Fruit fly (Drosophila melanogaster): ENCODE data around the gene InR.

The InR gene

DNA sequence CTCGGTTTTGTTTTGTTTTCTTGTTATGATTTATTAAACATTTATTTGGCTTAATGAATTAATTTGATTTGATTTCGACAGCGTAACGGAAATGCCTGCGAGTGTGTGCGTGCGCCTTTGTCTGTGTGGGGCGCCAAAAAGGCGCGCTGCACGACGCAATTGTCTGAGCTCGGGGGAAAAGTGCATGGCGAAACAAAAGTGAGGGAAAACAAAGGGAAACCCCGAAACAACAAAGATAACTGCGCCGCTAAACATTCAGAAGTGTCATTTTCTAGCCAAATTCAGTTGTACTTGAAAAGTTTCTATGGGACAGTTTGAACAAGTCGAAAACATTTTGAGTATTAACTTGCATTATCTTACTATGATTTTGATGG, 27.8 kb downstream of the InR start:
- TF ChIP-seq fd96Ca (GFP tag; IDR thresholded peaks at IDR 0.05) (no peak), Pif1A (GFP tag; optimal IDR thresholded peaks at IDR 0.05) (no peak), CG10348 (GFP tag; IDR thresholded peaks at IDR 0.05) (no peak), CG8301 (tag; optimal IDR thresholded peaks at IDR 0.05) (no peak), CG17806 (tag; optimal IDR thresholded peaks at IDR 0.05) (no peak), CG14655 (GFP tag; optimal IDR thresholded peaks at IDR 0.05) (no peak), Pif1B (GFP tag; optimal IDR thresholded peaks at IDR 0.05) (no peak), CG15710 (tag; optimal IDR thresholded peaks at IDR 0.05) (no peak), CG32121 (GFP tag; IDR thresholded peaks at IDR 0.05) (no peak), CG12605 (GFP tag; IDR thresholded peaks at IDR 0.05) (no peak), CG9948 (tag; optimal IDR thresholded peaks at IDR 0.05) (no peak), CG13204 (GFP tag; optimal IDR thresholded peaks at IDR 0.05) (no peak), CG4496 (GFP tag; IDR thresholded peaks at IDR 0.05) (no peak), Snoo (tag; optimal IDR thresholded peaks at IDR 0.05) (no peak)

DNA sequence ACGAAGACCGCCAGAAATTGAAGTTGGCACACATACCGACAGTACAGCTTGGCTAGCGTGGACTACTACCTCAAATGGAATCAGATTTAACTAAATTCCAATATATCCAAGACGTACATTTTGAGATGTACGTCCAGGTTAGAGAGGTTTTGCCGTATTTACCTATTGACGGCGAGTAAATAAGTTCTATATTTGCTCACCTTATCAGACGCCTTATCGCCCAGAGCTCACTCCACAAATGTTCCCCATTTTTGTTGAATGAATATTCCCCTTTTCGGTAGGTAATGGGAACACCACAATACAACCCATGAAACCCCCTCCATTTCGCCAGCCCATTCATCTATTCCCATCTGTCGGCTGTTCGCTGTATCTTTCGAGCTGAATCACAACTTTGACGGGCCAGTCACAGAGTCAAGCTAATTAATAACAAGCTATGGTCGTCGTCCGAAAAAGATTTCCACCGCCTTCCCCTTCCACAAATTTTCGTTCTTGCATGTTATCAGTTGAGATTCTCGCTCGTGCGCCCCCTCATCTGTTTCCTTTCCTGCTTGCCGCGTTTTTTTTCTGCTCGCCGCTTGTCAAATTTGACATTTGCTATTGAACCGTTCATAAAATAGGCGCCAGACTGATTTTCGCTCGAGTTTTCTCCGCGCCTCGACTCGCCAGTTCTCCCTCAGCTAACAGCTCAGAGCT, 28.3 kb downstream of the InR start:
- TF ChIP-seq Pif1B (GFP tag; optimal IDR thresholded peaks at IDR 0.05) (peak; percentile 5), CG12605 (GFP tag; IDR thresholded peaks at IDR 0.05) (no peak), Ets98B (GFP tag; IDR thresholded peaks at IDR 0.05) (peak; percentile 67), D1 (tag; optimal IDR thresholded peaks at IDR 0.05) (no peak), CG32121 (GFP tag; IDR thresholded peaks at IDR 0.05) (peak; percentile 51), CG17806 (tag; optimal IDR thresholded peaks at IDR 0.05) (no peak), CG8159 (tag; optimal IDR thresholded peaks at IDR 0.05) (peak; percentile 35), Pif1A (GFP tag; optimal IDR thresholded peaks at IDR 0.05) (peak; percentile 30), CG4496 (GFP tag; IDR thresholded peaks at IDR 0.05) (peak; percentile 77), CG8301 (tag; optimal IDR thresholded peaks at IDR 0.05) (no peak), CG10348 (GFP tag; IDR thresholded peaks at IDR 0.05) (no peak), CG15710 (tag; optimal IDR thresholded peaks at IDR 0.05) (peak; percentile 5), CG9948 (tag; optimal IDR thresholded peaks at IDR 0.05) (no peak), CG14655 (GFP tag; optimal IDR thresholded peaks at IDR 0.05) (peak; percentile 18), gl (tag; optimal IDR thresholded peaks at IDR 0.05) (peak; percentile 46), CG34367 (tag; optimal IDR thresholded peaks at IDR 0.05) (peak; percentile 30), rn (GFP tag; IDR thresholded peaks at IDR 0.05) (no peak), EcR (GFP tag; optimal IDR thresholded peaks at IDR 0.05) (no peak), Snoo (tag; optimal IDR thresholded peaks at IDR 0.05) (peak; percentile 34), CG13204 (GFP tag; optimal IDR thresholded peaks at IDR 0.05) (peak; percentile 1), fd96Ca (GFP tag; IDR thresholded peaks at IDR 0.05) (peak; percentile 70)

DNA sequence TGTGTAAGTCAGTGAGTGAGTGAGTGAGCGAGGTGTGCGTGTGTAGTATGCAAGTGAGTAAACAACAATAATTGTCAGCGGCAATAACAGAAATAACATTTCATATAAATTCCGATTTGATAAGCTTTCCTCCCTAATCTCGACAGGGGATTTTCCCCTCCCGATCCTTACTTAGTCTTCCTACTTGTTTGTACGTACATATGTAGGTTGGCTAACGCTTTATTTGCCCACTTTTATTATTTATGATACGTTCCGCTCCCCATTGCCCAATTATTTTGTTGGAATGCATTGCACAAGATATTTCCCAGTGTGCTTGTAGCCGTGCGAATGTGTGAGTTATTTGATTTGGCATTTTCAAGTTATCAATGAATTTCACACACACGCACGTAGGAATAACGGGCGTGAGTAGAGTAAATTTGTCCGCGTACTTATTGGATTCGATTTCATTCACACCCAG, 28.9 kb downstream of the InR start:
- no peak for TF ChIP-seq Snoo (tag; optimal IDR thresholded peaks at IDR 0.05)
- no peak for TF ChIP-seq CG34367 (tag; optimal IDR thresholded peaks at IDR 0.05)
- no peak for TF ChIP-seq CG15710 (tag; optimal IDR thresholded peaks at IDR 0.05)
- no peak for TF ChIP-seq Ets98B (GFP tag; IDR thresholded peaks at IDR 0.05)
- no peak for TF ChIP-seq Pif1B (GFP tag; optimal IDR thresholded peaks at IDR 0.05)
- TF ChIP-seq EcR (GFP tag; optimal IDR thresholded peaks at IDR 0.05) = no peak
- no peak; the same call in 1 of the 2 replicates for TF ChIP-seq CG32121 (GFP tag; IDR thresholded peaks at IDR 0.05)
- TF ChIP-seq Pif1A (GFP tag; optimal IDR thresholded peaks at IDR 0.05) = no peak

DNA sequence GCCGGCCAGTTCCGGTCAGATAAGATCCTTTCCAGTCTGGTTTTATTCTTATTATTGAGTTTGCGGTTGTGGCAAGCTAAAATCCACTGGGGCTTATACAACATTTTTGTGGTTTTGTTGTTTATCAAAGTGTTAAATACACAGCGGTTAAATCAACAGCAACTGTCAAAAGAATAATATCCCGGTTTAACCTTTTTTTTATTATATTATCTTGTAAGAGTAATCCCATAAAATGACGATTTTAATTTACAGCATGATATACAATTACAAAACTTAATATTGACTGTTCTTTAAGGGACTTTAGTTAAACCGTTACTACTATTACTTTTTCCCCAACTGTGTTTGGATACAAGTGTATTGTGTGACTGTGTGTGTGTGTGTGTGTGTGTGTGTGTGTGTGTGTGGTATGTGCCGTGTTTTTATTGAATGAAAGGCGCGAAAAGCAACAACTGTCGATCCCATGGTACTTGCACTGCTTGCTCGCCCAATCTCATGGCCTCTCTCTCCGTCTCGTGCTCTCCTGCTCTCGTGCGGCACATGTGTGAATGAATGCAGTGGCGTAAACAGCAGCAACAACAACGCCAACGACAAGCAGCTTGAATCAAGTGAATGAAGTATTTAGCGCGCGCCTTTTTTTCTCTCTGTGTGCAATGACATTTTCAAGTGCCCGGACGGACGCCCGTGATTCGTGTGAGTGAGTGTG, 29.5 kb downstream of the InR start:
- peak; percentile 36 for TF ChIP-seq CG15710 (tag; optimal IDR thresholded peaks at IDR 0.05)
- no peak for TF ChIP-seq rn (GFP tag; IDR thresholded peaks at IDR 0.05)
- TF ChIP-seq EcR (GFP tag; optimal IDR thresholded peaks at IDR 0.05) = peak; percentile 65
- peak; percentile 2 for TF ChIP-seq CG34367 (tag; optimal IDR thresholded peaks at IDR 0.05)
- TF ChIP-seq CG8301 (tag; optimal IDR thresholded peaks at IDR 0.05) = no peak
- peak; percentile 20; the same call in 1 of the 2 replicates for TF ChIP-seq CG32121 (GFP tag; IDR thresholded peaks at IDR 0.05)
- peak; percentile 66 for TF ChIP-seq CG13204 (GFP tag; optimal IDR thresholded peaks at IDR 0.05)
- peak; percentile 77; the same call in 2 of the 3 replicates for TF ChIP-seq fd96Ca (GFP tag; IDR thresholded peaks at IDR 0.05)
- TF ChIP-seq CG12605 (GFP tag; IDR thresholded peaks at IDR 0.05) = 0 out of 2 replicates have a peak, but pooled peaks have one; percentile 20
- no peak for TF ChIP-seq D1 (tag; optimal IDR thresholded peaks at IDR 0.05)
- TF ChIP-seq CG4496 (GFP tag; IDR thresholded peaks at IDR 0.05) = peak; percentile 71
- TF ChIP-seq CG8159 (tag; optimal IDR thresholded peaks at IDR 0.05) = peak; percentile 59
- peak; percentile 42 for TF ChIP-seq Snoo (tag; optimal IDR thresholded peaks at IDR 0.05)
- peak; percentile 35; the same call in 1 of the 2 replicates for TF ChIP-seq Ets98B (GFP tag; IDR thresholded peaks at IDR 0.05)
- peak; percentile 6 for TF ChIP-seq CG9948 (tag; optimal IDR thresholded peaks at IDR 0.05)
- TF ChIP-seq Pif1B (GFP tag; optimal IDR thresholded peaks at IDR 0.05) = no peak
- TF ChIP-seq CG14655 (GFP tag; optimal IDR thresholded peaks at IDR 0.05) = peak; percentile 30
- TF ChIP-seq gl (tag; optimal IDR thresholded peaks at IDR 0.05) = no peak
- no peak for TF ChIP-seq Pif1A (GFP tag; optimal IDR thresholded peaks at IDR 0.05)
- TF ChIP-seq CG10348 (GFP tag; IDR thresholded peaks at IDR 0.05) = no peak
- TF ChIP-seq CG17806 (tag; optimal IDR thresholded peaks at IDR 0.05) = no peak

dm6 chr3R:21587480-21588055, 31.6 kb downstream of the InR start:
- TF ChIP-seq CG17806 (tag; optimal IDR thresholded peaks at IDR 0.05) (no peak), CG34367 (tag; optimal IDR thresholded peaks at IDR 0.05) (no peak), Pif1A (GFP tag; optimal IDR thresholded peaks at IDR 0.05) (no peak), CG8159 (tag; optimal IDR thresholded peaks at IDR 0.05) (no peak), Pif1B (GFP tag; optimal IDR thresholded peaks at IDR 0.05) (no peak), CG10348 (GFP tag; IDR thresholded peaks at IDR 0.05) (no peak), CG12605 (GFP tag; IDR thresholded peaks at IDR 0.05) (no peak), Ets98B (GFP tag; IDR thresholded peaks at IDR 0.05) (no peak), CG13204 (GFP tag; optimal IDR thresholded peaks at IDR 0.05) (no peak), gl (tag; optimal IDR thresholded peaks at IDR 0.05) (no peak), D1 (tag; optimal IDR thresholded peaks at IDR 0.05) (no peak), CG4496 (GFP tag; IDR thresholded peaks at IDR 0.05) (no peak), CG9948 (tag; optimal IDR thresholded peaks at IDR 0.05) (no peak)

All from whole organism, pupa.